Fruit fly (Drosophila melanogaster) whole organism, embryonic: ENCODE results near the gene Adgf-D.

ENCODE experiments used
- Aef1 ChIP-seq: fragments of 200-800 bp; sonication (Bioruptor generic); IDR thresholded peaks from 3 replicates; pipeline ENCODE4 v1.3.6; 2022; ENCODE audit warnings: missing biosample characterization, missing genetic modification characterization
- B-H2 ChIP-seq: fragments of 200-800 bp; sonication (Bioruptor generic); optimal IDR thresholded peaks from 2 replicates; lab custom pipeline; 2018; ENCODE audit warnings: missing biosample characterization, mild to moderate bottlenecking, missing genetic modification characterization
- CG10274 ChIP-seq: fragments of 200-800 bp; sonication (Bioruptor generic); optimal IDR thresholded peaks from 3 replicates; lab custom pipeline; 2017; ENCODE audit warnings: missing biosample characterization, mild to moderate bottlenecking, missing genetic modification characterization
- CG10959 ChIP-seq: fragments of 200-800 bp; sonication (Bioruptor generic); IDR thresholded peaks from 2 replicates; pipeline ENCODE4 v1.3.6; 2022; ENCODE audit warnings: missing biosample characterization, missing genetic modification characterization
- CG11085 ChIP-seq: fragments of 200-800 bp; sonication (Bioruptor generic); IDR thresholded peaks from 2 replicates; pipeline ENCODE4 v1.3.6; 2022; ENCODE audit warnings: missing biosample characterization, missing genetic modification characterization
- CG11723 ChIP-seq: fragments of 200-800 bp; sonication (Bioruptor generic); optimal IDR thresholded peaks from 2 replicates; lab custom pipeline; 2017; ENCODE audit warnings: missing biosample characterization, mild to moderate bottlenecking, missing genetic modification characterization
- CG12659 ChIP-seq: fragments of 200-800 bp; sonication (Bioruptor generic); optimal IDR thresholded peaks from 3 replicates; lab custom pipeline; 2017; ENCODE audit warnings: mild to moderate bottlenecking, missing biosample characterization, missing genetic modification reagents, missing genetic modification characterization
- CG14441 ChIP-seq: fragments of 200-800 bp; sonication (Bioruptor generic); IDR thresholded peaks from 2 replicates; pipeline ENCODE4 v1.3.6; 2022; ENCODE audit warnings: missing biosample characterization, missing genetic modification characterization
- CG15073 ChIP-seq: fragments of 200-800 bp; sonication (Bioruptor generic); optimal IDR thresholded peaks from 2 replicates; lab custom pipeline; 2016; ENCODE audit warnings: missing biosample characterization, missing genetic modification characterization
- CG15269 ChIP-seq: fragments of 200-800 bp; sonication (Bioruptor generic); optimal IDR thresholded peaks from 2 replicates; lab custom pipeline; 2018; ENCODE audit warnings: missing biosample characterization, mild to moderate bottlenecking, missing genetic modification characterization, moderate library complexity
- CG1529 ChIP-seq: fragments of 200-800 bp; sonication (Bioruptor generic); optimal IDR thresholded peaks from 3 replicates; lab custom pipeline; 2018; ENCODE audit warnings: missing biosample characterization, missing genetic modification characterization
- CG15601 ChIP-seq: fragments of 200-800 bp; sonication (Bioruptor generic); optimal IDR thresholded peaks from 3 replicates; lab custom pipeline; 2019; ENCODE audit warnings: missing biosample characterization, mild to moderate bottlenecking, missing genetic modification characterization, moderate library complexity
- CG17802 ChIP-seq: fragments of 200-800 bp; sonication (Bioruptor generic); optimal IDR thresholded peaks from 2 replicates; lab custom pipeline; 2018; ENCODE audit warnings: missing biosample characterization, mild to moderate bottlenecking, missing genetic modification characterization, moderate library complexity
- CG2120 ChIP-seq: fragments of 200-800 bp; sonication (Bioruptor generic); optimal IDR thresholded peaks from 3 replicates; lab custom pipeline; 2016; ENCODE audit warnings: missing biosample characterization, missing genetic modification characterization
- CG33213 ChIP-seq: fragments of 200-800 bp; sonication (Bioruptor generic); optimal IDR thresholded peaks from 3 replicates; lab custom pipeline; 2016; ENCODE audit warnings: missing biosample characterization, missing genetic modification characterization
- CG33557 ChIP-seq: fragments of 200-800 bp; sonication (Bioruptor generic); optimal IDR thresholded peaks from 2 replicates; lab custom pipeline; 2019; ENCODE audit warnings: missing biosample characterization, mild to moderate bottlenecking, missing genetic modification characterization, moderate library complexity
- CG3995 ChIP-seq: fragments of 200-800 bp; sonication (Bioruptor generic); optimal IDR thresholded peaks from 3 replicates; lab custom pipeline; 2016; ENCODE audit warnings: missing biosample characterization, missing genetic modification characterization
- CG4707 ChIP-seq: fragments of 200-800 bp; sonication (Bioruptor generic); optimal IDR thresholded peaks from 2 replicates; lab custom pipeline; 2018; ENCODE audit warnings: missing biosample characterization, mild to moderate bottlenecking, missing genetic modification characterization, moderate library complexity
- CG6791 ChIP-seq: fragments of 200-800 bp; sonication (Bioruptor generic); IDR thresholded peaks from 3 replicates; pipeline ENCODE4 v1.3.6; 2022; ENCODE audit warnings: missing biosample characterization, missing genetic modification characterization; ENCODE audit not compliant: partially characterized antibody
- D ChIP-seq, 2 experiments: fragments of 200-800 bp in 1 of 2; fragments of >200 bp in 1 of 2; sonication (Bioruptor generic) in 1 of 2; optimal IDR thresholded peaks; 2 replicates in 1 of 2; 3 replicates in 1 of 2; lab custom pipeline; 2017; ENCODE audit warnings: mild to moderate bottlenecking in 1 of 2, missing biosample characterization in 1 of 2, missing genetic modification characterization in 1 of 2, missing genetic modification reagents in 1 of 2
- Deaf1 ChIP-seq: fragments of 200-800 bp; optimal IDR thresholded peaks from 3 replicates; lab custom pipeline; 2019; ENCODE audit warnings: missing biosample characterization, mild to moderate bottlenecking, missing genetic modification characterization, moderate library complexity
- Dfd ChIP-seq, 2 experiments: fragments of >200 bp; optimal IDR thresholded peaks; 2 replicates each; lab custom pipeline; 2017; ENCODE audit warnings: missing biosample characterization in 2 of 2, missing genetic modification characterization in 2 of 2
- Dip3 ChIP-seq: fragments of 200-800 bp; sonication (Bioruptor generic); optimal IDR thresholded peaks from 3 replicates; lab custom pipeline; 2016; ENCODE audit warnings: missing biosample characterization, missing genetic modification characterization
- Gsc ChIP-seq: fragments of 200-800 bp; sonication (Bioruptor generic); IDR thresholded peaks from 2 replicates; pipeline ENCODE4 v1.3.6; 2022; ENCODE audit warnings: missing biosample characterization, missing genetic modification characterization
- HLH54F ChIP-seq: fragments of 200-800 bp; sonication (Bioruptor generic); optimal IDR thresholded peaks from 3 replicates; lab custom pipeline; 2016; ENCODE audit warnings: missing biosample characterization, missing genetic modification characterization
- Hmr ChIP-seq: fragments of 200-800 bp; sonication (Bioruptor generic); optimal IDR thresholded peaks from 3 replicates; lab custom pipeline; 2017; ENCODE audit warnings: mild to moderate bottlenecking, missing biosample characterization, missing genetic modification reagents, missing genetic modification characterization
- Lim3 ChIP-seq: fragments of 200-800 bp; sonication (Bioruptor generic); IDR thresholded peaks from 2 replicates; pipeline ENCODE4 v1.3.6; 2022; ENCODE audit warnings: missing biosample characterization, missing genetic modification characterization
- NK7.1 ChIP-seq: fragments of 200-800 bp; sonication (Bioruptor generic); optimal IDR thresholded peaks from 3 replicates; lab custom pipeline; 2016; ENCODE audit warnings: missing biosample characterization, missing genetic modification characterization
- Neu2 ChIP-seq: fragments of 200-800 bp; sonication (Bioruptor generic); optimal IDR thresholded peaks from 3 replicates; lab custom pipeline; 2016; ENCODE audit warnings: missing biosample characterization, missing genetic modification characterization, borderline replicate concordance
- Sin3A ChIP-seq: fragments of >200 bp; optimal IDR thresholded peaks from 2 replicates; lab custom pipeline; 2018
- Six4 ChIP-seq: fragments of 200-800 bp; sonication (Bioruptor generic); optimal IDR thresholded peaks from 2 replicates; lab custom pipeline; 2016; ENCODE audit warnings: missing biosample characterization, missing genetic modification characterization
- Taf1 ChIP-seq: fragments of 200-800 bp; sonication (Bioruptor generic); IDR thresholded peaks from 2 replicates; pipeline ENCODE4 v1.3.6; 2022; ENCODE audit warnings: missing biosample characterization, missing genetic modification characterization
- cg ChIP-seq: fragments of 200-800 bp; sonication (Bioruptor generic); optimal IDR thresholded peaks from 3 replicates; lab custom pipeline; 2019; ENCODE audit warnings: missing biosample characterization, mild to moderate bottlenecking, missing genetic modification characterization, moderate library complexity
- crc ChIP-seq: fragments of 200-800 bp; sonication (Bioruptor generic); optimal IDR thresholded peaks from 2 replicates; lab custom pipeline; 2016; ENCODE audit warnings: missing biosample characterization, missing genetic modification characterization
- dati ChIP-seq: fragments of 200-800 bp; sonication (Bioruptor generic); IDR thresholded peaks from 2 replicates; pipeline ENCODE4 v1.3.6; 2022; ENCODE audit warnings: missing biosample characterization, missing genetic modification characterization
- dmrt99B ChIP-seq: fragments of 200-800 bp; sonication (Bioruptor generic); optimal IDR thresholded peaks from 2 replicates; lab custom pipeline; 2018; ENCODE audit warnings: missing biosample characterization, mild to moderate bottlenecking, missing genetic modification characterization, moderate library complexity
- fd96Cb ChIP-seq: fragments of 200-800 bp; sonication (Bioruptor generic); optimal IDR thresholded peaks from 2 replicates; lab custom pipeline; 2018; ENCODE audit warnings: missing biosample characterization, mild to moderate bottlenecking, missing genetic modification characterization, moderate library complexity
- kni ChIP-seq: fragments of 200-800 bp; sonication (Bioruptor generic); optimal IDR thresholded peaks from 3 replicates; lab custom pipeline; 2017; ENCODE audit warnings: mild to moderate bottlenecking, missing biosample characterization, missing genetic modification reagents, missing genetic modification characterization
- lola ChIP-seq, 3 experiments: fragments of >200 bp in 2 of 3; fragments of 200-800 bp in 1 of 3; sonication (Bioruptor generic) in 1 of 3; optimal IDR thresholded peaks; 2 replicates each; lab custom pipeline; 2017 to 2019; ENCODE audit warnings: missing biosample characterization in 3 of 3, missing genetic modification characterization in 3 of 3, mild to moderate bottlenecking in 1 of 3, moderate library complexity in 1 of 3
- onecut ChIP-seq: fragments of 200-800 bp; sonication (Bioruptor generic); IDR thresholded peaks from 2 replicates; pipeline ENCODE4 v1.3.6; 2022; ENCODE audit warnings: missing biosample characterization, missing genetic modification characterization
- pb ChIP-seq: fragments of 200-800 bp; sonication (Bioruptor generic); optimal IDR thresholded peaks from 3 replicates; lab custom pipeline; 2016; ENCODE audit warnings: missing biosample characterization, missing genetic modification characterization
- pho ChIP-seq: fragments of 200-800 bp; sonication (Bioruptor generic); optimal IDR thresholded peaks from 2 replicates; lab custom pipeline; 2016; ENCODE audit warnings: missing biosample characterization, missing genetic modification characterization
- seq ChIP-seq: fragments of 200-800 bp; sonication (Bioruptor generic); IDR thresholded peaks from 2 replicates; pipeline ENCODE4 v1.3.6; 2022; ENCODE audit warnings: missing biosample characterization, missing genetic modification characterization
- tio ChIP-seq: fragments of 200-800 bp; sonication (Bioruptor generic); optimal IDR thresholded peaks from 2 replicates; lab custom pipeline; 2017; ENCODE audit warnings: missing biosample characterization, missing genetic modification characterization, inconsistent platforms
- trh ChIP-seq: fragments of 200-800 bp; sonication (Bioruptor generic); optimal IDR thresholded peaks from 2 replicates; lab custom pipeline; 2016; ENCODE audit warnings: missing biosample characterization, missing genetic modification characterization
- zen ChIP-seq: fragments of 200-800 bp; sonication (Bioruptor generic); optimal IDR thresholded peaks from 3 replicates; lab custom pipeline; 2018; ENCODE audit warnings: missing biosample characterization, mild to moderate bottlenecking, missing genetic modification characterization, moderate library complexity
- zf30C ChIP-seq: fragments of 200-800 bp; sonication (Bioruptor generic); optimal IDR thresholded peaks from 3 replicates; lab custom pipeline; 2018; ENCODE audit warnings: missing biosample characterization, mild to moderate bottlenecking, missing genetic modification characterization

The Adgf-D gene

DNA sequence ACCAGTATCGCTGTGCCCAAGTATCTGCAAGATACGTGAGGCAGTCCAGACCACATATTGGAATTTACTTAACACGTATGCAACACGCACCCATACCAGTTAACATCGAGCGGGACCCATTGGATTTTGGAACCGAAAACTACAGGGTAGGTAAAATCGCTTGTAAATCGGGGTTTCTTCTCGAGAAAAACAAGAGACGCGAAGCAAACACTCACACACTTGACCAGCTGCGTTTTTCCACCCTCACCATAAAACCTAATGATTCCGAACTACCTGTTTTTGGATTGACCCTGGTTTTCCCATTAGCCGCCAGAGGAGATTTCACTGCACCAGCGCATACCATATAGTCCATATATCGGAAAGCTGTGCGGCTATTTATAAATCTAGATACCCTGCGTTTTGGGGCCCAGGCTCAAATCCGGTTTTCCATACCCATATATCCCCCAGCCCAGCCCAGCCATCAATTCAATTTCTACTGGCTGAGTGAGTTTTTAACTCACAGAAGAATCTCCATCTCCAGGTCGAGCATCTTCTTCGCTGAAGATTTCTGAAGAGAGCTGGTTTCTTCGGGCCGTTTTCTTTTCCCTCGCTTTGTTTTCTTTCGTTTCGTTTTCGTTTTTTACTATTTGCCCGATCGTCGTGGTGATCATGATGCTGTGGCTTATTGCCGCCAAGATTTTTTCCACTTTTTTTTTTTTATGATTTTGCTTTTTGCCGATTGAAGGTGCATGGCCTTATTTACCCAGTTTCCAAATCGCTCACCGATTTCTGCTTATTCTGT, 10.7 kb upstream of the Adgf-D start (continued):
- no peak for TF ChIP-seq Sin3A
- peak; percentile 73 for TF ChIP-seq zen (tag; lab: Kevin White, UChicago)
- peak; percentile 44 for TF ChIP-seq CG10274 (GFP tag; lab: Kevin White, UChicago)
- no peak for TF ChIP-seq CG3995 (GFP tag; lab: Kevin White, UChicago)
- peak; percentile 17 for TF ChIP-seq cg (GFP tag; lab: Kevin White, UChicago)
- TF ChIP-seq kni (GFP tag; lab: Kevin White, UChicago): peak; percentile 59
- TF ChIP-seq Deaf1 (tag; lab: Kevin White, UChicago): peak; percentile 4

DNA sequence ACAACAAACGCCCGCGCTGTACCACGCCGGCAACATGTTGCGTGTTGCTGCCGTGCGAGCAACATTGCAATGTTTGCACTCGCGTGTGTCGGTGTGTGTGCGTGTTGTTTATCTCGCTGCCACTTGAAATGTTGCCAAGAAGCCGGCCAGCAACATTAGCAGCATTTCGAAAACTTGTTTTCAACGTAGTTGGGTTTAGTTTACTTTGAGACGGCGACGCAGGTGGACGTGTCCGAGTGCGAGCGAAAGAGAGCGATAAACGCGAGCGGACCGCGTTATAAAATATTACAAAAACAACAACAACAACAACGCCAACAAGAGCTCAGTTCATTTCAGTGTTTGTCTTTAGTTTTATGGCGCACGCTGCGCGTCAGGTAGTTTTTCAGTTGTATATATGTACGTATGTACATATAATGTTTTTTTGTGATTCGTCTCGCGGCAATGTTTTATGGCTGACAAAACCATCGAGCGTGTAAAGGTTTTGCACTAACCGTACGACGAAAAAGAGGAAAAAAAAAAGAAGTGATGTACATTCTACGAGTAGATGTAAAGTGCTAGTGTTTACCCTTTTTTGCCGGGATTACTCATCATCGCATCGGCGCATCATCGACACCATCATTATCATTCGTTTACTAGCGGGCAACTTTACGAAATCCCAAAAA, 9.9 kb upstream of the Adgf-D start, which contains the start of gene kmr:
Gene kmr, plus strand, starts transcription at position 196 of the 662 bp plus-strand sequence.
- TF ChIP-seq Lim3 (no peak), dati (GFP tag; lab: Robert Waterston, UW) (no peak), Aef1 (no peak), CG11723 (GFP tag; lab: Kevin White, UChicago) (no peak), CG2120 (GFP tag; lab: Kevin White, UChicago) (no peak), fd96Cb (tag; lab: Kevin White, UChicago) (no peak), Taf1 (GFP tag; lab: Robert Waterston, UW) (no peak), zf30C (GFP tag; lab: Kevin White, UChicago) (no peak), pb (GFP tag; lab: Kevin White, UChicago) (peak; percentile 6), Dfd (GFP tag; optimal IDR thresholded peaks at IDR 0.05; lab: Kevin White, UChicago) (no peak), Six4 (GFP tag; lab: Kevin White, UChicago) (no peak), CG33557 (no peak), CG11085 (GFP tag; lab: Robert Waterston, UW) (no peak), onecut (GFP tag; lab: Robert Waterston, UW) (peak; percentile 52), trh (no peak), tio (GFP tag; lab: Kevin White, UChicago) (no peak), CG14441 (GFP tag; lab: Robert Waterston, UW) (no peak; the same call in 1 of the 2 replicates), CG15073 (GFP tag; lab: Kevin White, UChicago) (no peak), HLH54F (GFP tag; lab: Kevin White, UChicago) (no peak), CG1529 (GFP tag; lab: Kevin White, UChicago) (no peak), Dip3 (GFP tag; lab: Kevin White, UChicago) (no peak), Gsc (no peak), CG10959 (no peak), Hmr (GFP tag; lab: Kevin White, UChicago) (peak; percentile 32), Neu2 (GFP tag; lab: Kevin White, UChicago) (no peak), crc (GFP tag; lab: Kevin White, UChicago) (no peak), CG15269 (tag; lab: Kevin White, UChicago) (peak; percentile 45), D (optimal IDR thresholded peaks at IDR 0.05; lab: Kevin White, UChicago) (no peak), D (GFP tag; optimal IDR thresholded peaks at IDR 0.05; lab: Kevin White, UChicago) (peak; percentile 29), NK7.1 (GFP tag; lab: Kevin White, UChicago) (peak; percentile 58), dmrt99B (tag; lab: Kevin White, UChicago) (peak; percentile 39), CG17802 (no peak), lola (GFP tag; optimal IDR thresholded peaks at IDR 0.05; lab: Kevin White, UChicago) (no peak), seq (GFP tag; lab: Robert Waterston, UW) (no peak), pho (GFP tag; lab: Kevin White, UChicago) (no peak), B-H2 (GFP tag; lab: Kevin White, UChicago) (peak; percentile 67), CG15601 (tag; lab: Kevin White, UChicago) (peak; percentile 42), CG4707 (GFP tag; lab: Kevin White, UChicago) (peak; percentile 36), CG6791 (GFP tag; lab: Robert Waterston, UW) (no peak), CG33213 (peak; percentile 22), CG12659 (GFP tag; lab: Kevin White, UChicago) (peak; percentile 24)
